Fruit fly (Drosophila melanogaster): ENCODE results near the gene toc.

toc gene

DNA sequence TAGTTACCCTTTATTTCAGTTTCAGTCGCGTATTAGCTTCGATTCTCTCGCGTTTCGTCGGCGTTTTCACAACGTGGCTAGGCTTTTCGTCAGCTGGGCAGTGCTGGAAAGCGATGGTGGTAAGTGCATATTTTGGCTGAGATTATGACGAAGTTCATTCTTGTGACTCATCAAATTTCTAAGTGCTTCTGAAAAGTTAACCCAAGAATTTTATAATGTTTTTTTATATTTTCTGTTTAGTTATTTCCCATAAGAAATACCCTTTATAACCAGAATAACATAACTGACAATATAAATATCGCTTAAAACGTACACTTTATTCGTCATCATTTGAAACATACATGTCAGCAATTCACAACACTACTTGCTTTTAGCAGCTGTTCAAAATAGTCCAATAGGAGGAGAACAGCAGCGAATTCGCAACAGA is 107.4 kb downstream of the toc start, which contains the start of the genes CG17260 and SerRS:
CG17260 (plus strand) TSS at position 78 of the 427 bp plus-strand sequence.
SerRS (minus strand) TSS at position 251 of the 427 bp plus-strand sequence.
- TF ChIP-seq CTCF (optimal IDR thresholded peaks at IDR 0.05): no peak
- no peak for TF ChIP-seq CG8478 (optimal IDR thresholded peaks at IDR 0.05)

DNA sequence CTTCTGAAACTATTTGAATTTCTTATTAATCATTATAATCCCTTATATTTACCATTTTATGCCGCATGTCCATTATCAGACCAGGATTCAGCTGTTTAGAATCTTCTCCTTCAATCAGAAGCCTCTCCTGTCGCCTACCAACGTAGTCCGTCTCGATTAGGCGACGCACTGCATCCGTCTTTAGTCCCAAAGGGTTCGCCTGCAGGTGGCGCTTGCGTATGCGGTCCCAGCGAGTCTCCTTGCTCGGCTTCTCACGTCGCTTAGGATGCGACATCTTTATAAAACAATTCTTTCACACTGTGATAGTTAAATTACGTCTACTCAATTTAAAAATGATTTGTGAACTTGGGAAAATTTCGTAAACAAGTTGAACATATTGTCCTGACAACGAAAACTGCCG is 109.6 kb downstream of the toc start, which contains the start of gene CG17258:
CG17258 (minus strand) TSS at position 380 of the 400 bp plus-strand sequence.
- TF ChIP-seq CTCF (optimal IDR thresholded peaks at IDR 0.05) (peak; percentile 65 to 73), CG8478 (optimal IDR thresholded peaks at IDR 0.05) (no peak)

dm6 chr2L:3030350-3030749 is 114.2 kb downstream of the toc start, which contains the start of gene GABPI:
TSS of gene GABPI (plus strand) at chr2L:3030539.
- no peak for TF ChIP-seq CG8478 (optimal IDR thresholded peaks at IDR 0.05)
- TF ChIP-seq CTCF (optimal IDR thresholded peaks at IDR 0.05): no peak

DNA sequence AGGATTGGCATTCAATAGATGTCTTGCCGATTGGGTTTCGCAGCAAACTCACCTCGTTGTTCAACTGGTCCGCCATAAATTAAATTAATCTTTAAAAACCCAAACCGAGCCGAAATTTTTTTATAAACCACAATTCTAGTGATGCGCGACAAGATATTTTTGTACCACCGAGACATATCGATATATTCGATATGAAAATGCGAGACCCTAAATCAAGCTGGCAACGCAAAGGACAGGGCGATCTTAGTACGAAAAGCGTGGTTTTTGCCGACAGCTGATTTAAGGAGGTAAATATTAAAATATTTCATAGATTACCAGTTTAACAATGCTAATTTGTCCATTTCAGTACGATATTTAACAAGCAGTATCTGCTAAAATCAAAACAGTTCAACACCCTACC is 115.6 kb downstream of the toc start, which contains the start of the genes Sf3b2 and CG17219:
Sf3b2 (minus strand) TSS at position 157 of the 400 bp plus-strand sequence.
CG17219 (plus strand) TSS at position 242 of the 400 bp plus-strand sequence.
- TF ChIP-seq CTCF (optimal IDR thresholded peaks at IDR 0.05) (no peak), CG8478 (optimal IDR thresholded peaks at IDR 0.05) (no peak)

DNA sequence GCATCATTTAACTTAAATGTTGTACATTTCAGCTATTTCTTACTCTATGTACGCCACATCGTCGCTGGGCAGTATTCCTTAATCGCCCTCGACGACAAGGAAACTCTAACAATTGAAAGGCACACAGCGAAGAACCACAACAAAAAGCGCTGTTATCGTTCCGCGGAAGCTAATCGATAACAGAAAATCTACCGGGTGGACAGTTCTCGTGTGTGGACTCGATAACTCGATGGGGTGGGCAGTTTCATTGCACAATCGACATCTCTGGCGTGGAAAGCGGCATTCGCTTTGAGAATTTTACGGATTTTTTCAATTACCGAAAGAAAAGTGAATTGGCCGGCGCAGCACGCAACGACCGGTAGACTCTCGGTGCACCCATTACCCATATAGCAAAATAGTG is 121.6 kb downstream of the toc start, which contains the start of the genes alpha4GT1 and Prp40:
alpha4GT1 (minus strand) TSS at position 156 of the 400 bp plus-strand sequence.
Prp40 (plus strand) TSS at position 241 of the 400 bp plus-strand sequence.
- peak in 1 of 2 experiments; percentile 23 for TF ChIP-seq CTCF (optimal IDR thresholded peaks at IDR 0.05)
- no peak for TF ChIP-seq CG8478 (optimal IDR thresholded peaks at IDR 0.05)

Measured in S2 (cell line).